Worm (Caenorhabditis elegans): ENCODE results near the gene Y57G11C.42.

DNA sequence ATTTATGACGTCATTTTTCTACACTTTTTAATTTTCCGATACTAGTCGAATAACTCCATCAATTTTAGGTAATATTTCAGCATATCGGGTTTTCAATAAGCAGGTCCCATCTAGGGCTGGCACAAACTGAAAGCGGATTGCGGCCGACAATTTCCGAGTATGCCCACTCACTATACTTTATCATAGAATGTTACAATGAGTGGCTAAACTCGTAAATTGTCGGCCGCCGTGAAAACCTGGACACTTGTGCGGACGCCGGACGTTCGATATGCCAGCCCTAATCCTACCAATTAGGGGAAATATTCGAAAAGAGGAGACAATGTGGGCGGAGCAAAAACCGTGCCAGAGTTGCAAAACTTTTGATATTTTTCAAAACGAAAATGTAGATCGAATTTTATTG lies 31.3 kb downstream of the Y57G11C.42 start:
- TF ChIP-seq ama-1 (optimal IDR thresholded peaks at IDR 0.05) (no peak), tbx-11 (GFP tag; IDR thresholded peaks at IDR 0.05) (no peak), ets-7 (tag; optimal IDR thresholded peaks at IDR 0.05) (no peak), flt-1 (GFP tag; IDR thresholded peaks at IDR 0.05) (no peak), ceh-13 (GFP tag; optimal IDR thresholded peaks at IDR 0.05) (no peak), hnd-1 (tag; optimal IDR thresholded peaks at IDR 0.05) (no peak)

Measured in whole organism, early embryonic.